Worm (Caenorhabditis elegans): ENCODE data around the gene K09H11.6.

Gene K09H11.6

DNA sequence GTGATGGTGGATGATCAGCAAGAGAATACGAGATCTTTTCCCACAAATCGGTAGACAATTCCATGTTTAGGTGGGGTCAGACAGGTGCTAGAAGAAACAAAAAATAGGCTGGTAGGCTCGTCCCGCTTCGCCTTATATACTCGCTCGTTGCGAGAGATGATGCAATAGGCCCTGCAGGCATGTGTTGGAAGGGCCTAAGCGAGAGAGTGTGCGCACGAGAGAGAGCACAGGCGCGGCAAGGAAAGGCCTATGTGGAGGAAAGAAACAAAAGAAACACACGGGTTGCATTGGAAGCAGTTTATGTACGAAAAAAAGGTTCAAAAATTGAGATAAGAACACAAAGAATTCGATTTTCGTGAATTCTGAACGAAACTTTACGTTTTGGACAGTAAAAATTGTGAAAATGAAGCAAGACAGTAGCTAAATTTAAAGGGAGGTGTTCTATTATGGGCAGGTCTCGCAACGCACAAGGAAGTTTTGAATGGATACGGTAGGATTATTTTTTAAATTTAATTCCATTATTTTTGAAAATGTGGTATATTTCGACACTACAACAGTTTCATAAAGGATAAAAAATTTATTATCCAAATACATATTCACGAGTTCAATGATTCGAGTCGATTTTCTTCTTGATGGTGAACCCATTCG is 44.9 kb upstream of the K09H11.6 start, which contains the start of gene F44E7.5 (continued):
- TF ChIP-seq lin-15B (tag; optimal IDR thresholded peaks at IDR 0.05) = no peak
- TF ChIP-seq zag-1 (tag; optimal IDR thresholded peaks at IDR 0.05) = no peak
- no peak for TF ChIP-seq nhr-25 (tag; optimal IDR thresholded peaks at IDR 0.05; ENCODE audit: borderline replicate concordance, insufficient read depth)
- peak in 1 of 2 experiments; percentile 12 for TF ChIP-seq hif-1 (tag; optimal IDR thresholded peaks at IDR 0.05)
- no peak for TF ChIP-seq nhr-6 (tag; optimal IDR thresholded peaks at IDR 0.05)
- TF ChIP-seq mxl-2 (GFP tag; conservative IDR thresholded peaks at IDR 0.05) = 0 out of 2 replicates have a peak, but pooled peaks have one; percentile 57
- no peak for TF ChIP-seq Y5F2A.4 (GFP tag; optimal IDR thresholded peaks at IDR 0.05)
- TF ChIP-seq lin-39 (tag; optimal IDR thresholded peaks at IDR 0.05) = no peak
- no peak for TF ChIP-seq daf-8 (GFP tag; IDR thresholded peaks at IDR 0.05)
- no peak for TF ChIP-seq mdt-29 (GFP tag; IDR thresholded peaks at IDR 0.05)
- no peak for TF ChIP-seq pha-4 (GFP tag; IDR thresholded peaks at IDR 0.05)
- no peak for TF ChIP-seq pha-4 (tag; optimal IDR thresholded peaks at IDR 0.05)
- no peak for TF ChIP-seq ZK337.2 (GFP tag; IDR thresholded peaks at IDR 0.05)
- no peak for TF ChIP-seq F37D6.2 (tag; optimal IDR thresholded peaks at IDR 0.05)
- TF ChIP-seq spr-1 (tag; optimal IDR thresholded peaks at IDR 0.05) = peak; percentile 96
- no peak for TF ChIP-seq ctbp-1 (GFP tag; IDR thresholded peaks at IDR 0.05)
- no peak for TF ChIP-seq ces-1 (GFP tag; optimal IDR thresholded peaks at IDR 0.05)
- TF ChIP-seq lin-1 (GFP tag; IDR thresholded peaks at IDR 0.05) = no peak
- no peak for TF ChIP-seq F44E2.7 (GFP tag; IDR thresholded peaks at IDR 0.05)
- TF ChIP-seq skn-1 (tag; optimal IDR thresholded peaks at IDR 0.05) = no peak
- TF ChIP-seq jun-1 (tag; optimal IDR thresholded peaks at IDR 0.05) = no peak
- TF ChIP-seq saeg-2 (GFP tag; IDR thresholded peaks at IDR 0.05) = no peak
- no peak for TF ChIP-seq dmd-8 (GFP tag; IDR thresholded peaks at IDR 0.05)
- TF ChIP-seq F26F4.8 (GFP tag; conservative IDR thresholded peaks at IDR 0.05) = no peak
- TF ChIP-seq aly-2 (tag; optimal IDR thresholded peaks at IDR 0.05) = no peak
- TF ChIP-seq spr-3 (GFP tag; optimal IDR thresholded peaks at IDR 0.05) = peak; percentile 100
- no peak for TF ChIP-seq zip-2 (tag; optimal IDR thresholded peaks at IDR 0.05)
- no peak for TF ChIP-seq ceh-82 (tag; optimal IDR thresholded peaks at IDR 0.05)
- TF ChIP-seq ZK546.5 (tag; optimal IDR thresholded peaks at IDR 0.05) = no peak

DNA sequence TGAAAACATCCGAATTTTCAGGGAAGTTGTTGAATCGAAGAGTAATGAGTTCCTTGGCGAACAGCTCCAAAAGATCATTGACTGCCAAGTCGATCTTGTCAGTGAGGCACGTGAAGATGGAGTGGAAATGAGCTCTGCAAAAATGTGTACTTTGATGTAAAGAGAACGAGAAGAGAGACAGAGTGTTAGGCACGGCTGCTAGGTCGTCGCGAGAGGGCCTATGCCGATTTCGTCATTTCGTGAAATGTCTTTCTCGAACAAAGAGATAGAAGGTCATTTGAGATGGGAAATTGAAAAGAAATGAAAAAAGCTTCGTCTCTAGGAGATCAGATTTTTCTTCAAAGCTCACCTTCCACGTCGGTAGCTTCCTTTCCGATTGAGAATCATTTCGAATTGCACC is 44.0 kb upstream of the K09H11.6 start:
- TF ChIP-seq spr-3 (GFP tag; optimal IDR thresholded peaks at IDR 0.05) (peak; percentile 37), zip-11 (GFP tag; IDR thresholded peaks at IDR 0.05) (peak; percentile 67), ces-1 (GFP tag; optimal IDR thresholded peaks at IDR 0.05) (no peak), unc-39 (tag; optimal IDR thresholded peaks at IDR 0.05) (no peak), zfp-2 (tag; optimal IDR thresholded peaks at IDR 0.05) (no peak), zfp-3 (GFP tag; conservative IDR thresholded peaks at IDR 0.05) (no peak), hmg-1.1 (GFP tag; IDR thresholded peaks at IDR 0.05) (0 out of 2 replicates have a peak, but pooled peaks have one; percentile 13), lsy-2 (tag; optimal IDR thresholded peaks at IDR 0.05) (peak in 1 of 2 experiments; percentile 18), php-3 (GFP tag; IDR thresholded peaks at IDR 0.05) (no peak), mdt-29 (GFP tag; IDR thresholded peaks at IDR 0.05) (no peak), saeg-2 (GFP tag; IDR thresholded peaks at IDR 0.05) (no peak), nhr-28 (tag; optimal IDR thresholded peaks at IDR 0.05) (peak; percentile 22), mep-1 (tag; optimal IDR thresholded peaks at IDR 0.05) (peak; percentile 18), lin-15B (tag; optimal IDR thresholded peaks at IDR 0.05) (no peak), zag-1 (tag; optimal IDR thresholded peaks at IDR 0.05) (no peak), aha-1 (tag) (peak; percentile 52), ztf-7 (tag; optimal IDR thresholded peaks at IDR 0.05) (peak; percentile 60), mxl-3 (GFP tag; optimal IDR thresholded peaks at IDR 0.05) (peak; percentile 26), nhr-11 (tag; optimal IDR thresholded peaks at IDR 0.05) (peak; percentile 42), hlh-11 (tag; optimal IDR thresholded peaks at IDR 0.05) (peak; percentile 28), nhr-102 (tag; optimal IDR thresholded peaks at IDR 0.05) (no peak), hlh-30 (tag; optimal IDR thresholded peaks at IDR 0.05; ENCODE audit: insufficient read depth) (peak; percentile 10), unc-62 (GFP tag; optimal IDR thresholded peaks at IDR 0.05 in 1 of 2) (peak in 1 of 2 experiments; percentile 75), unc-62 (tag; optimal IDR thresholded peaks at IDR 0.05) (no peak)

Data from whole organism, L4 larva.